Worm (Caenorhabditis elegans) whole organism, L2 larva: Measurements from ENCODE around the gene msp-40.
A peak's percentile ranks its signal among the peaks of the same experiment; 100 is the strongest.

ENCODE experiments used
- C34F6.9 ChIP-seq: fragments of 150-350 bp; optimal IDR thresholded peaks from 2 replicates; lab custom pipeline; 2014; ENCODE audit warnings: missing biosample characterization, missing genetic modification characterization
- F13H6.1 ChIP-seq: sonication (generic microtip); optimal IDR thresholded peaks from 2 replicates; lab custom pipeline; 2016; ENCODE audit warnings: missing genetic modification characterization, missing compliant biosample characterization
- R02D3.7 ChIP-seq: fragments of 150-350 bp; optimal IDR thresholded peaks from 2 replicates; lab custom pipeline; 2014; ENCODE audit warnings: missing biosample characterization, missing genetic modification characterization
- Y55F3AM.14 ChIP-seq: fragments of 200-800 bp; sonication (Bioruptor generic); optimal IDR thresholded peaks from 2 replicates; lab custom pipeline; 2018; ENCODE audit warnings: mild to moderate bottlenecking, missing genetic modification characterization, missing compliant biosample characterization
- ZK546.5 ChIP-seq: sonication (generic microtip); optimal IDR thresholded peaks from 2 replicates; lab custom pipeline; 2017; ENCODE audit warnings: missing biosample characterization, missing genetic modification characterization
- alr-1 ChIP-seq: fragments of 150-350 bp; optimal IDR thresholded peaks from 2 replicates; lab custom pipeline; 2014; ENCODE audit warnings: missing biosample characterization, missing genetic modification characterization
- aly-2 ChIP-seq: fragments of 150-350 bp; optimal IDR thresholded peaks from 2 replicates; lab custom pipeline; 2014; ENCODE audit warnings: missing biosample characterization, missing genetic modification characterization
- ama-1 ChIP-seq: fragments of 150-350 bp; optimal IDR thresholded peaks from 2 replicates; lab custom pipeline; 2018; ENCODE audit warnings: inconsistent platforms
- blmp-1 ChIP-seq: sonication (generic microtip); optimal IDR thresholded peaks from 2 replicates; lab custom pipeline; 2017; ENCODE audit warnings: missing genetic modification characterization, mild to moderate bottlenecking, missing compliant biosample characterization, antibody characterized with exemption, moderate library complexity; ENCODE audit not compliant: insufficient read depth
- ceh-16 ChIP-seq: fragments of 150-350 bp; optimal IDR thresholded peaks from 2 replicates; lab custom pipeline; 2014; ENCODE audit warnings: missing biosample characterization, missing genetic modification characterization
- crh-2 ChIP-seq: sonication (generic microtip); optimal IDR thresholded peaks from 2 replicates; lab custom pipeline; 2017; ENCODE audit warnings: missing biosample characterization, missing genetic modification characterization
- dmd-4 ChIP-seq: sonication (generic microtip); optimal IDR thresholded peaks from 2 replicates; lab custom pipeline; 2017; ENCODE audit warnings: missing biosample characterization, missing genetic modification characterization
- elt-1 ChIP-seq: fragments of 150-350 bp; optimal IDR thresholded peaks from 2 replicates; lab custom pipeline; 2014; ENCODE audit warnings: missing biosample characterization, missing genetic modification characterization
- gmeb-1 ChIP-seq: fragments of 150-350 bp; optimal IDR thresholded peaks from 2 replicates; lab custom pipeline; 2014; ENCODE audit warnings: missing biosample characterization, missing genetic modification characterization
- lin-13 ChIP-seq: fragments of 150-350 bp; optimal IDR thresholded peaks from 2 replicates; lab custom pipeline; 2014; ENCODE audit warnings: missing biosample characterization, missing genetic modification reagents, missing genetic modification characterization
- lin-39 ChIP-seq: fragments of 150-350 bp; optimal IDR thresholded peaks from 2 replicates; lab custom pipeline; 2014; ENCODE audit warnings: missing biosample characterization, missing genetic modification reagents, missing genetic modification characterization
- mab-5 ChIP-seq: fragments of 150-350 bp; optimal IDR thresholded peaks from 2 replicates; lab custom pipeline; 2014; ENCODE audit warnings: missing biosample characterization, missing genetic modification characterization
- mbf-1 ChIP-seq: sonication (generic microtip); optimal IDR thresholded peaks from 2 replicates; lab custom pipeline; 2017; ENCODE audit warnings: missing biosample characterization, missing genetic modification characterization
- mdl-1 ChIP-seq, 2 experiments: fragments of 150-350 bp in 1 of 2; sonication (generic microtip) in 1 of 2; optimal IDR thresholded peaks; 2 replicates each; lab custom pipeline; 2017; ENCODE audit warnings: missing biosample characterization in 2 of 2, missing genetic modification characterization in 2 of 2
- nhr-10 ChIP-seq: sonication (generic microtip); optimal IDR thresholded peaks from 2 replicates; lab custom pipeline; 2017; ENCODE audit warnings: missing biosample characterization, missing genetic modification characterization
- nhr-11 ChIP-seq: fragments of 150-350 bp; optimal IDR thresholded peaks from 2 replicates; lab custom pipeline; 2014; ENCODE audit warnings: missing biosample characterization, missing genetic modification characterization
- nhr-12 ChIP-seq: fragments of 150-350 bp; optimal IDR thresholded peaks from 2 replicates; lab custom pipeline; 2014; ENCODE audit warnings: missing biosample characterization, missing genetic modification characterization
- nhr-129 ChIP-seq: fragments of 150-350 bp; optimal IDR thresholded peaks from 2 replicates; lab custom pipeline; 2014; ENCODE audit warnings: missing biosample characterization, missing genetic modification characterization
- nhr-21 ChIP-seq: fragments of 150-350 bp; optimal IDR thresholded peaks from 2 replicates; lab custom pipeline; 2014; ENCODE audit warnings: missing biosample characterization, missing genetic modification characterization
- nhr-23 ChIP-seq: fragments of 150-350 bp; optimal IDR thresholded peaks from 2 replicates; lab custom pipeline; 2014; ENCODE audit warnings: missing biosample characterization, missing genetic modification reagents, missing genetic modification characterization
- nhr-237 ChIP-seq: fragments of 150-350 bp; optimal IDR thresholded peaks from 2 replicates; lab custom pipeline; 2014; ENCODE audit warnings: missing biosample characterization, missing genetic modification characterization
- nhr-25 ChIP-seq: fragments of 150-350 bp; sonication (generic microtip); optimal IDR thresholded peaks from 3 replicates; lab custom pipeline; 2014; ENCODE audit warnings: missing biosample characterization, missing genetic modification characterization
- nhr-6 ChIP-seq: fragments of 150-350 bp; optimal IDR thresholded peaks from 2 replicates; lab custom pipeline; 2014; ENCODE audit warnings: missing biosample characterization, missing genetic modification characterization
- nhr-77 ChIP-seq: fragments of 150-350 bp; optimal IDR thresholded peaks from 2 replicates; lab custom pipeline; 2014; ENCODE audit warnings: missing biosample characterization, missing genetic modification characterization
- sem-4 ChIP-seq: fragments of 150-350 bp; optimal IDR thresholded peaks from 2 replicates; lab custom pipeline; 2014; ENCODE audit warnings: missing biosample characterization, missing genetic modification reagents, missing genetic modification characterization
- sma-3 ChIP-seq: sonication (generic microtip); optimal IDR thresholded peaks from 2 replicates; lab custom pipeline; 2016; ENCODE audit warnings: missing genetic modification reagents, missing genetic modification characterization, missing compliant biosample characterization
- sma-9 ChIP-seq, 2 experiments: fragments of 150-350 bp in 1 of 2; sonication (generic microtip) in 1 of 2; optimal IDR thresholded peaks; 2 replicates each; lab custom pipeline; 2014 to 2016; ENCODE audit warnings: missing genetic modification characterization in 2 of 2, mild to moderate bottlenecking in 1 of 2, missing biosample characterization in 1 of 2, missing compliant biosample characterization in 1 of 2, missing genetic modification reagents in 1 of 2, moderate library complexity in 1 of 2
- snpc-4 ChIP-seq: fragments of 150-350 bp; optimal IDR thresholded peaks from 2 replicates; lab custom pipeline; 2014; ENCODE audit warnings: missing biosample characterization, missing genetic modification characterization
- unc-39 ChIP-seq: fragments of 150-350 bp; optimal IDR thresholded peaks from 2 replicates; lab custom pipeline; 2014; ENCODE audit warnings: missing biosample characterization, missing genetic modification characterization
- unc-55 ChIP-seq: fragments of 150-350 bp; sonication (generic microtip); optimal IDR thresholded peaks from 3 replicates; lab custom pipeline; 2014; ENCODE audit warnings: missing biosample characterization, missing genetic modification reagents, missing genetic modification characterization
- unc-62 ChIP-seq: fragments of 150-350 bp; optimal IDR thresholded peaks from 2 replicates; lab custom pipeline; 2014; ENCODE audit warnings: missing biosample characterization, missing genetic modification reagents, missing genetic modification characterization
- ztf-1 ChIP-seq: fragments of 200-800 bp; sonication (Bioruptor generic); conservative IDR thresholded peaks from 2 replicates; pipeline ENCODE4 v1.3.6; 2022; ENCODE audit warnings: missing genetic modification characterization, missing compliant biosample characterization
- ztf-11 ChIP-seq: sonication (generic microtip); optimal IDR thresholded peaks from 2 replicates; lab custom pipeline; 2017; ENCODE audit warnings: missing biosample characterization, missing genetic modification characterization
- ztf-4 ChIP-seq: fragments of 150-350 bp; optimal IDR thresholded peaks from 2 replicates; lab custom pipeline; 2014; ENCODE audit warnings: missing biosample characterization, missing genetic modification characterization

The msp-40 gene

DNA sequence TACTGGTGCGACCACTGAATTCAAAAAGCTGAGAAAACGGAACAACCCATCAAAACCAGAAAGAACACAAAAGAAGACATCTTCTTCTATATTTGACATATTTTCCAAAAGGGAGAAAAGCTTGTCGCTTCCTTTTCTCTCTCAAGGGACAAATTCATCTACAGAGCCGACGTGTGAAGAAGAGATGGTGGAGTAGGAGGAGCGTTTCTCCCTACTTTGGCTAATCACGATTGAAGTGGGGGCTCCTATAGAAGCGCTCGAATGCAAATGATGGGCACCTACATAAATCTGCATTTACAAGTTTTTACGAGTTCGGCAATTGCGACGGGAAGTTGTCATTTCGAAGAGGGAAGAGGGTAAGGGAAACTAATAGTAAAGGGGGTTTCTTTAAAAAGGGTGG lies 19.0 kb upstream of the msp-40 start:
- TF ChIP-seq F13H6.1 (tag; lab: Kevin White, UChicago) (no peak), mab-5 (tag; lab: Kevin White, UChicago) (peak; percentile 68), Y55F3AM.14 (GFP tag; lab: Kevin White, UChicago) (peak; percentile 3)

DNA sequence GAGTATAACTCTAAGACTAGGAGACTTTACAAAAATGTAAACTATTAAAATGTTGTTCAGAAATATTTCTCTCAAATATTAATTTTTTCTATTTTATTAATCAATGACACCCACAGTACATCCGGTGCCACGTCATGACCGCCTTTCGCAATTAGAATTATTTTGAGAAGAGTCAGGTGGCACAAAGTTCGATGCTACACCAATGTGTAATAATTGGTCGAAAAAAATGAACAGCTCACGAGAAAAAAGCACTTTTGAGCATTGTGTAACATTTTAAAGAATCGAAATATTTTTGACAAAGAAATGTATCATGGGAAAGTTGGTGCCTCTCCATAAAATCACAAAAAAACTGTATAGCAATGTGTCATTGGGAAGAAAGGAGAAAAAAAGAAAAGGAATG lies 18.5 kb upstream of the msp-40 start:
- TF ChIP-seq crh-2 (tag; lab: Kevin White, UChicago): peak; percentile 55
- no peak for TF ChIP-seq snpc-4 (tag; lab: Kevin White, UChicago)
- TF ChIP-seq nhr-237 (tag; lab: Kevin White, UChicago): no peak
- peak; percentile 11 for TF ChIP-seq sma-9 (GFP tag; optimal IDR thresholded peaks at IDR 0.05; lab: Kevin White, UChicago)
- no peak for TF ChIP-seq sma-9 (tag; optimal IDR thresholded peaks at IDR 0.05; lab: Kevin White, UChicago)
- no peak for TF ChIP-seq unc-62 (GFP tag; lab: Kevin White, UChicago)
- TF ChIP-seq unc-39 (tag; lab: Kevin White, UChicago): no peak
- peak; percentile 7 for TF ChIP-seq nhr-129

DNA sequence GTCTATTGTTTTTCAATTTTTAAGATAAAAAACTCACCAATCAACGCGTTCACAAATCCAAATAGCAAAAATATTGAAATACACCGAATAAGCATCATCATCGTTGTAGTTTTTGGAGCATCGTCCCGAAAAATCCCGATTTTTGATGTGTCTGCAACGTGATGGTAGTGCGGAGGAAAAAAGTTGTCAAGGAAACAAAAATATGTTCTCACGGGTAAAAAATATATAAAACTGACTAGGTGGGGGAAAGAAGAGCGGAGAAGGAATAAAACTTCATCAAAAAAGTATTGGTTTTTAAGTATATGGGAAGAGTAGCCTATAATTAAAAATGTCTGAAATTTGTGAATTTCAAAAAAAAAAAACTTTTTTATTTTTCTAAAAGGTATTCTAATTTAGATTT lies 13.2 kb upstream of the msp-40 start, which contains the start of gene rig-6:
TSS of gene rig-6 (minus strand) at position 101 of the 400 bp plus-strand sequence.
- TF ChIP-seq blmp-1 (tag; lab: Kevin White, UChicago) (no peak), elt-1 (tag; lab: Kevin White, UChicago) (no peak), dmd-4 (tag; lab: Kevin White, UChicago) (no peak), alr-1 (tag; lab: Kevin White, UChicago) (no peak), aly-2 (tag; lab: Kevin White, UChicago) (no peak), F13H6.1 (tag; lab: Kevin White, UChicago) (no peak), gmeb-1 (tag; lab: Kevin White, UChicago) (no peak), nhr-10 (tag; lab: Kevin White, UChicago) (no peak), C34F6.9 (no peak), ztf-4 (tag; lab: Kevin White, UChicago) (no peak), sma-3 (GFP tag; lab: Kevin White, UChicago) (no peak), sem-4 (tag; lab: Kevin White, UChicago) (no peak), nhr-6 (tag; lab: Kevin White, UChicago) (no peak), nhr-21 (tag; lab: Kevin White, UChicago) (no peak), nhr-12 (tag; lab: Kevin White, UChicago) (no peak), nhr-237 (tag; lab: Kevin White, UChicago) (no peak)

DNA sequence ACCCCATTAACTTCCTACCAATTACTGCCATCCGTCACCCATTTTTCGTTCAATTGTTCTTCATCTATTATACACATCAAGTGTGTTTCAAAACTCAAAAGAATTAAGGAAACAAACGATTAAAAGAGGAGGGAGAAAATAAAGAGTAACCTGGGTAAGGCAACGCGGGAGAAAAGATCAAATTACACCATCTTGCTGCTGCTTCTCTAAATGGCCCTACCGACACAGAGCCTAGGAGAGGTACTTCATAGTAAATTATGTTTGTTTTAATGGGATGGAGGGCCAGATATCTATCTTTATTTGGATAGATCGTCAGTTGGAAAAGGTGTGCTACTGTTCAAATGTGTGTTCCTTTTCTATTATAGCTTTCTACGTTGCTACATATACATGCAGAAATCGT lies 9.9 kb upstream of the msp-40 start:
- TF ChIP-seq ZK546.5 (tag; lab: Kevin White, UChicago) (no peak), lin-13 (GFP tag; lab: Kevin White, UChicago) (no peak), ama-1 (lab: Kevin White, UChicago) (no peak), ztf-1 (GFP tag; lab: Robert Waterston, UW) (no peak), sem-4 (tag; lab: Kevin White, UChicago) (no peak), alr-1 (tag; lab: Kevin White, UChicago) (no peak), nhr-23 (tag; lab: Kevin White, UChicago) (no peak), unc-62 (GFP tag; lab: Kevin White, UChicago) (no peak), blmp-1 (tag; lab: Kevin White, UChicago) (no peak), mbf-1 (tag; lab: Kevin White, UChicago) (no peak), gmeb-1 (tag; lab: Kevin White, UChicago) (no peak), mab-5 (tag; lab: Kevin White, UChicago) (no peak), Y55F3AM.14 (GFP tag; lab: Kevin White, UChicago) (no peak), ztf-4 (tag; lab: Kevin White, UChicago) (no peak)

DNA sequence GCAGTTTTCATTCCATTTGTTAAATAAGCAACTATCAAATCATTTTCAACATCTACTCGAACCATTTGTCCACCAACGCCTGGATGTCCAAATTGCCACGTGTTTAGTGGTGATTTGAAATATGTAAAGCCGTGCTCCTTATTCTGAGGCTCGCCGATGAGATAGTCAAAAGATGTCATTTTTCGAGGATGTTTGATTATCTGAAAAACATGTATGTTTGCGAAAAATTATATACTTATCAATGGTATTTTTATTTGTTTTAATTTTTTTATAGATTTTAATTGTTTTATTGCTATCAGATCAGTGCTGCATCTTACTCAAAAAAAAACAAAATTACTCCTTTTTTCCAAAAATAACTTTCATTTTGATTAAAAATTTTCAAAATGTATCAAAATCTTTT lies 6.4 kb upstream of the msp-40 start:
- no peak for TF ChIP-seq crh-2 (tag; lab: Kevin White, UChicago)
- TF ChIP-seq aly-2 (tag; lab: Kevin White, UChicago): no peak
- TF ChIP-seq ztf-1 (GFP tag; lab: Robert Waterston, UW): no peak
- no peak for TF ChIP-seq R02D3.7 (tag; lab: Kevin White, UChicago)
- no peak for TF ChIP-seq unc-55 (GFP tag; lab: Kevin White, UChicago)
- no peak for TF ChIP-seq nhr-77 (tag; lab: Kevin White, UChicago)
- no peak for TF ChIP-seq ceh-16 (tag; lab: Kevin White, UChicago)
- no peak for TF ChIP-seq lin-39 (tag; lab: Kevin White, UChicago)
- no peak for TF ChIP-seq gmeb-1 (tag; lab: Kevin White, UChicago)
- no peak for TF ChIP-seq C34F6.9
- no peak for TF ChIP-seq nhr-25 (tag; lab: Kevin White, UChicago)
- TF ChIP-seq ztf-11 (tag; lab: Kevin White, UChicago): no peak
- no peak for TF ChIP-seq ama-1 (lab: Kevin White, UChicago)
- TF ChIP-seq nhr-11 (tag; lab: Kevin White, UChicago): no peak
- TF ChIP-seq unc-39 (tag; lab: Kevin White, UChicago): no peak
- no peak for TF ChIP-seq nhr-23 (tag; lab: Kevin White, UChicago)
- TF ChIP-seq mdl-1 (tag; optimal IDR thresholded peaks at IDR 0.05; lab: Kevin White, UChicago): no peak
- no peak for TF ChIP-seq nhr-12 (tag; lab: Kevin White, UChicago)
